Worm (Caenorhabditis elegans): Measurements from ENCODE around the gene srz-59.

srz-59 gene

ce11 chrIV:14165476-14165875 lies 33.6 kb downstream of the srz-59 start, which contains the start of gene R05A10.6:
R05A10.6 (plus strand) TSS chrIV:14165776.
- TF ChIP-seq zag-1 (tag; optimal IDR thresholded peaks at IDR 0.05) (no peak), rnt-1 (tag; optimal IDR thresholded peaks at IDR 0.05) (no peak), mab-9 (GFP tag; IDR thresholded peaks at IDR 0.05) (no peak), C34B4.2 (tag; optimal IDR thresholded peaks at IDR 0.05) (no peak), unc-62 (GFP tag; optimal IDR thresholded peaks at IDR 0.05) (no peak), lin-39 (tag; optimal IDR thresholded peaks at IDR 0.05) (no peak), hpl-2 (GFP tag; optimal IDR thresholded peaks at IDR 0.05) (no peak), lin-14 (GFP tag; optimal IDR thresholded peaks at IDR 0.05) (no peak), nhr-12 (tag; optimal IDR thresholded peaks at IDR 0.05) (no peak), nhr-47 (tag; optimal IDR thresholded peaks at IDR 0.05) (no peak), mep-1 (tag; optimal IDR thresholded peaks at IDR 0.05) (no peak), unc-86 (tag; optimal IDR thresholded peaks at IDR 0.05) (no peak), alr-1 (tag; optimal IDR thresholded peaks at IDR 0.05; ENCODE audit: borderline replicate concordance) (no peak)

DNA sequence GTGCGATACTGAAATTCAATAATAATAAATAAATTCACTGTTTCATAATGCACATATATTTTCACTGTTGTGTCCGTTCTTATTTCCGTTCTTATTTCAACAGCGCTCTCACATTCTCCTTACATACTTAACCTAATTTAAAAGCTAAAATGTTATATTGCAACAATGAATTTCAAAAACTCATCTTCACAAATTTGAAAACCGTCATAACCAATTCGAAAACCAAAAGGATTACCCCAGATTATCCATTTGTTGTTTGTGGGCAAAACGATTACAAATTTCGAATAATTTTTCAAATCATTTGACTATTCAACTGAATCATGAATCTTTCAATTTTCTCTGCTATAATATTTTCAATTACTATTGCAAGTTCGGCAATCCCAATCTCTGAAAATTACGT lies 40.3 kb downstream of the srz-59 start, which contains the start of gene R05A10.4:
TSS of gene R05A10.4 (plus strand) at position 301 of the 400 bp plus-strand sequence.
- no peak for TF ChIP-seq tbx-2 (tag; optimal IDR thresholded peaks at IDR 0.05)
- TF ChIP-seq hlh-4 (tag; optimal IDR thresholded peaks at IDR 0.05): no peak
- no peak for TF ChIP-seq dsc-1 (tag; optimal IDR thresholded peaks at IDR 0.05)
- no peak for TF ChIP-seq lin-13 (GFP tag; optimal IDR thresholded peaks at IDR 0.05)
- TF ChIP-seq irx-1 (tag; optimal IDR thresholded peaks at IDR 0.05): no peak
- no peak for TF ChIP-seq unc-130 (tag; optimal IDR thresholded peaks at IDR 0.05)

DNA sequence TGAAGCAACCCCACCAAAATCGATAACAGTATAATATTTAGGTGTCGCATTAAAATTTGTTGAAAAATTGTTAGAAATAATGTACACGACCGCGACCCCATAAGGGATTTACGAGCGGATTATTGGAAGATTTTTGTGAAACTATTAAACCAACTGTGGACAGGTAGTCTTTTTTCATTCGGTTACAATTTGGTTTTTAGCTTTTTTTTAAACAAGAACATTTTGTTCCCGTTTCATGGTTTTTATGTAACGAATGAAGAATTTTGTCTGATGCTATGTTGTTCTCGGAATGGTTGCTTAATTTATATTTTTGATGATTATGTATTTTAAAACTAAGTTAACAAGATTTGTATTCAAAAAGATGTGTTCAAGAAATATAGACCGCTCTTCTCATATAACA lies 44.5 kb downstream of the srz-59 start, which contains the start of gene R05A10.3:
TSS of gene R05A10.3 (minus strand) at position 101 of the 400 bp plus-strand sequence.
- TF ChIP-seq aha-1 (tag; optimal IDR thresholded peaks at IDR 0.05) (no peak), fkh-4 (tag; optimal IDR thresholded peaks at IDR 0.05; ENCODE audit: borderline replicate concordance) (no peak), mep-1 (tag; optimal IDR thresholded peaks at IDR 0.05) (no peak), nhr-85 (tag) (no peak), fkh-10 (GFP tag; optimal IDR thresholded peaks at IDR 0.05) (no peak), egl-13 (tag; optimal IDR thresholded peaks at IDR 0.05) (no peak), mef-2 (tag; optimal IDR thresholded peaks at IDR 0.05) (no peak), vab-15 (tag; optimal IDR thresholded peaks at IDR 0.05) (no peak), elt-2 (tag; optimal IDR thresholded peaks at IDR 0.05) (no peak), nhr-19 (GFP tag; conservative IDR thresholded peaks at IDR 0.05) (no peak), hpl-2 (GFP tag; optimal IDR thresholded peaks at IDR 0.05) (no peak), lsy-2 (tag; optimal IDR thresholded peaks at IDR 0.05) (no peak), jun-1 (tag; optimal IDR thresholded peaks at IDR 0.05) (no peak)

ce11 chrIV:14177058-14177457 lies 45.2 kb downstream of the srz-59 start, which contains the start of gene R05A10.2:
R05A10.2 (plus strand) TSS chrIV:14177271.
- TF ChIP-seq efl-1 (optimal IDR thresholded peaks at IDR 0.05) (no peak), efl-1 (GFP tag; optimal IDR thresholded peaks at IDR 0.05 in 1 of 2) (peak in 1 of 2 experiments; percentile 71), unc-130 (tag; optimal IDR thresholded peaks at IDR 0.05) (no peak)

ce11 chrIV:14182077-14182476 lies 50.2 kb downstream of the srz-59 start, which contains the start of gene R05A10.1:
R05A10.1 (plus strand) TSS chrIV:14182377.
- TF ChIP-seq C04F5.9 (tag; optimal IDR thresholded peaks at IDR 0.05) (no peak), fkh-10 (GFP tag; optimal IDR thresholded peaks at IDR 0.05) (no peak), aha-1 (tag; optimal IDR thresholded peaks at IDR 0.05) (no peak), snpc-4 (tag; optimal IDR thresholded peaks at IDR 0.05) (no peak), vab-15 (tag; optimal IDR thresholded peaks at IDR 0.05) (no peak), sptf-1 (tag; optimal IDR thresholded peaks at IDR 0.05) (no peak), lin-39 (tag; optimal IDR thresholded peaks at IDR 0.05) (no peak), dsc-1 (tag; optimal IDR thresholded peaks at IDR 0.05) (no peak), aly-2 (tag; optimal IDR thresholded peaks at IDR 0.05) (no peak), ceh-82 (tag; optimal IDR thresholded peaks at IDR 0.05) (no peak), tbx-2 (tag; optimal IDR thresholded peaks at IDR 0.05) (no peak)

Data from whole organism, L1 larva.